Worm (Caenorhabditis elegans) whole organism, young adult: ENCODE measurements around the gene str-20.

ENCODE experiments used
- B0336.3 ChIP-seq: fragments of 200-800 bp; sonication (Bioruptor generic); IDR thresholded peaks from 2 replicates; pipeline ENCODE4 v1.3.6; 2022; ENCODE audit warnings: missing genetic modification characterization, missing compliant biosample characterization
- D2030.7 ChIP-seq: fragments of 200-800 bp; sonication (Bioruptor generic); IDR thresholded peaks from 2 replicates; pipeline ENCODE4 v1.3.6; 2022; ENCODE audit warnings: missing genetic modification reagents, missing genetic modification characterization, missing compliant biosample characterization
- F10E7.11 ChIP-seq: sonication (generic microtip); optimal IDR thresholded peaks from 2 replicates; lab custom pipeline; 2017; ENCODE audit warnings: mild to moderate bottlenecking, missing genetic modification characterization, moderate library complexity, missing compliant biosample characterization
- F57A8.1 ChIP-seq: fragments of 200-800 bp; sonication (Bioruptor generic); optimal IDR thresholded peaks from 2 replicates; lab custom pipeline; 2018; ENCODE audit warnings: mild to moderate bottlenecking, missing genetic modification characterization, moderate library complexity, missing compliant biosample characterization
- T07F8.4 ChIP-seq: sonication (generic microtip); optimal IDR thresholded peaks from 2 replicates; lab custom pipeline; 2016; ENCODE audit warnings: mild to moderate bottlenecking, missing genetic modification characterization, moderate library complexity, missing compliant biosample characterization
- T26A5.8 ChIP-seq: sonication (generic microtip); optimal IDR thresholded peaks from 2 replicates; lab custom pipeline; 2016; ENCODE audit warnings: missing genetic modification characterization, missing compliant biosample characterization
- Y53G8AR.9 ChIP-seq: fragments of 200-800 bp; sonication (Bioruptor generic); conservative IDR thresholded peaks from 2 replicates; pipeline ENCODE4 v1.3.6; 2022; ENCODE audit warnings: missing genetic modification reagents, missing genetic modification characterization, missing compliant biosample characterization
- ZK185.1 ChIP-seq: sonication (generic microtip); optimal IDR thresholded peaks from 2 replicates; lab custom pipeline; 2016; ENCODE audit warnings: mild to moderate bottlenecking, missing genetic modification characterization, missing compliant biosample characterization; ENCODE audit not compliant: poor library complexity, severe bottlenecking
- aptf-3 ChIP-seq: fragments of 200-800 bp; sonication (Bioruptor generic); IDR thresholded peaks from 2 replicates; pipeline ENCODE4 v1.3.6; 2022; ENCODE audit warnings: missing genetic modification characterization, missing compliant biosample characterization
- attf-5 ChIP-seq: fragments of 200-800 bp; sonication (Bioruptor generic); optimal IDR thresholded peaks from 2 replicates; lab custom pipeline; 2018; ENCODE audit warnings: mild to moderate bottlenecking, missing genetic modification characterization, missing compliant biosample characterization
- bed-2 ChIP-seq: fragments of 200-800 bp; sonication (Bioruptor generic); IDR thresholded peaks from 2 replicates; pipeline ENCODE4 v1.3.6; 2022; ENCODE audit warnings: missing genetic modification reagents, missing genetic modification characterization, missing compliant biosample characterization
- cebp-1 ChIP-seq, 2 experiments: fragments of 200-800 bp in 1 of 2; sonication (Bioruptor generic) in 1 of 2; sonication (generic microtip) in 1 of 2; IDR thresholded peaks in 1 of 2; optimal IDR thresholded peaks in 1 of 2; 2 replicates each; pipeline versions ENCODE4 v1.3.6 to Lab custom; 2017 to 2022; ENCODE audit warnings: missing compliant biosample characterization in 2 of 2, missing genetic modification characterization in 2 of 2, mild to moderate bottlenecking in 1 of 2, missing genetic modification reagents in 1 of 2, moderate library complexity in 1 of 2
- cebp-2 ChIP-seq: fragments of 200-800 bp; sonication (Bioruptor generic); IDR thresholded peaks from 2 replicates; pipeline ENCODE4 v1.3.6; 2022; ENCODE audit warnings: missing genetic modification characterization, missing compliant biosample characterization
- ceh-100 ChIP-seq: fragments of 200-800 bp; sonication (Bioruptor generic); IDR thresholded peaks from 2 replicates; pipeline ENCODE4 v1.3.6; 2022; ENCODE audit warnings: missing genetic modification reagents, missing genetic modification characterization, missing compliant biosample characterization
- ceh-40 ChIP-seq: fragments of 200-800 bp; sonication (Bioruptor generic); IDR thresholded peaks from 2 replicates; pipeline ENCODE4 v1.3.6; 2022; ENCODE audit warnings: missing genetic modification characterization, missing compliant biosample characterization
- ceh-58 ChIP-seq: fragments of 200-800 bp; sonication (Bioruptor generic); IDR thresholded peaks from 2 replicates; pipeline ENCODE4 v1.3.6; 2022; ENCODE audit warnings: missing genetic modification characterization, missing compliant biosample characterization
- ceh-79 ChIP-seq: sonication (generic microtip); optimal IDR thresholded peaks from 2 replicates; lab custom pipeline; 2017; ENCODE audit warnings: mild to moderate bottlenecking, missing genetic modification characterization, missing compliant biosample characterization
- dox-1 ChIP-seq: fragments of 200-800 bp; sonication (Bioruptor generic); IDR thresholded peaks from 2 replicates; pipeline ENCODE4 v1.3.6; 2022; ENCODE audit warnings: missing genetic modification reagents, missing genetic modification characterization, missing compliant biosample characterization
- dpl-1 ChIP-seq: fragments of 150-350 bp; optimal IDR thresholded peaks from 2 replicates; lab custom pipeline; 2014; ENCODE audit warnings: missing biosample characterization, missing genetic modification reagents, missing genetic modification characterization
- efl-1 ChIP-seq: fragments of 150-350 bp; optimal IDR thresholded peaks from 2 replicates; lab custom pipeline; 2014; ENCODE audit warnings: missing biosample characterization, missing genetic modification reagents, missing genetic modification characterization
- egl-18 ChIP-seq: fragments of 200-800 bp; sonication (Bioruptor generic); IDR thresholded peaks from 2 replicates; pipeline ENCODE4 v1.3.6; 2022; ENCODE audit warnings: missing genetic modification reagents, missing genetic modification characterization, missing compliant biosample characterization
- ekl-4 ChIP-seq: fragments of 200-800 bp; sonication (Bioruptor generic); IDR thresholded peaks from 2 replicates; pipeline ENCODE4 v1.3.6; 2022; ENCODE audit warnings: missing genetic modification reagents, missing genetic modification characterization, missing compliant biosample characterization
- hmg-1.2 ChIP-seq: fragments of 200-800 bp; sonication (Bioruptor generic); IDR thresholded peaks from 2 replicates; pipeline ENCODE4 v1.3.6; 2022; ENCODE audit warnings: missing genetic modification reagents, missing genetic modification characterization, missing compliant biosample characterization
- hmg-20 ChIP-seq: fragments of 200-800 bp; sonication (Bioruptor generic); IDR thresholded peaks from 2 replicates; pipeline ENCODE4 v1.3.6; 2022; ENCODE audit warnings: missing genetic modification reagents, missing genetic modification characterization, missing compliant biosample characterization
- hrde-1 ChIP-seq: sonication (generic microtip); optimal IDR thresholded peaks from 2 replicates; lab custom pipeline; 2016; ENCODE audit warnings: missing genetic modification characterization, mild to moderate bottlenecking, missing compliant biosample characterization, moderate library complexity, missing genotype, missing genetic modification reagents, borderline replicate concordance
- hsf-1 ChIP-seq: fragments of 200-800 bp; sonication (Bioruptor generic); IDR thresholded peaks from 2 replicates; pipeline ENCODE4 v1.3.6; 2022; ENCODE audit warnings: missing genetic modification reagents, missing genetic modification characterization, missing compliant biosample characterization
- let-607 ChIP-seq, 2 experiments: fragments of 200-800 bp in 1 of 2; sonication (Bioruptor generic) in 1 of 2; sonication (generic microtip) in 1 of 2; optimal IDR thresholded peaks; 2 replicates each; lab custom pipeline; 2016 to 2018; ENCODE audit warnings: mild to moderate bottlenecking in 2 of 2, missing compliant biosample characterization in 2 of 2, missing genetic modification characterization in 2 of 2, moderate library complexity in 2 of 2, missing genotype in 1 of 2
- lin-40 ChIP-seq: sonication (generic microtip); optimal IDR thresholded peaks from 2 replicates; lab custom pipeline; 2016; ENCODE audit warnings: missing genetic modification characterization, mild to moderate bottlenecking, missing compliant biosample characterization, missing genotype, missing genetic modification reagents
- lin-54 ChIP-seq: fragments of 200-800 bp; sonication (Bioruptor generic); optimal IDR thresholded peaks from 2 replicates; lab custom pipeline; 2018; ENCODE audit warnings: mild to moderate bottlenecking, missing genetic modification characterization, missing compliant biosample characterization
- madf-10 ChIP-seq: sonication (generic microtip); optimal IDR thresholded peaks from 2 replicates; lab custom pipeline; 2016; ENCODE audit warnings: mild to moderate bottlenecking, missing genetic modification characterization, missing compliant biosample characterization
- mcd-1 ChIP-seq: fragments of 200-800 bp; sonication (Bioruptor generic); IDR thresholded peaks from 2 replicates; pipeline ENCODE4 v1.3.6; 2022; ENCODE audit warnings: missing genetic modification reagents, missing genetic modification characterization, missing compliant biosample characterization
- mxl-1 ChIP-seq: sonication (generic microtip); optimal IDR thresholded peaks from 2 replicates; lab custom pipeline; 2016; ENCODE audit warnings: missing genetic modification characterization, missing compliant biosample characterization
- nfya-2 ChIP-seq: fragments of 200-800 bp; sonication (Bioruptor generic); IDR thresholded peaks from 2 replicates; pipeline ENCODE4 v1.3.6; 2022; ENCODE audit warnings: missing genetic modification reagents, missing genetic modification characterization, missing compliant biosample characterization
- nhr-120 ChIP-seq: fragments of 200-800 bp; sonication (Bioruptor generic); IDR thresholded peaks from 2 replicates; pipeline ENCODE4 v1.3.6; 2022; ENCODE audit warnings: missing genetic modification characterization, missing compliant biosample characterization
- nhr-27 ChIP-seq: fragments of 200-800 bp; sonication (Bioruptor generic); optimal IDR thresholded peaks from 2 replicates; lab custom pipeline; 2018; ENCODE audit warnings: mild to moderate bottlenecking, missing genetic modification characterization, moderate library complexity, missing compliant biosample characterization
- snpc-1.3 ChIP-seq: sonication (generic microtip); optimal IDR thresholded peaks from 2 replicates; lab custom pipeline; 2017; ENCODE audit warnings: missing genetic modification characterization, mild to moderate bottlenecking, missing compliant biosample characterization, antibody characterized with exemption, moderate library complexity, missing genotype, missing genetic modification reagents; ENCODE audit not compliant: insufficient read depth
- snpc-3.4 ChIP-seq: sonication (generic microtip); optimal IDR thresholded peaks from 2 replicates; lab custom pipeline; 2017; ENCODE audit warnings: missing genetic modification characterization, mild to moderate bottlenecking, missing compliant biosample characterization, antibody characterized with exemption, moderate library complexity, missing genotype, missing genetic modification reagents
- snpc-4 ChIP-seq, 5 experiments: fragments of 150-350 bp in 1 of 5; sonication (generic microtip) in 4 of 5; optimal IDR thresholded peaks; 2 replicates each; lab custom pipeline; 2014 to 2018; ENCODE audit warnings: missing genetic modification characterization in 5 of 5, missing biosample characterization in 3 of 5, antibody characterized with exemption in 2 of 5, mild to moderate bottlenecking in 2 of 5, missing compliant biosample characterization in 2 of 5, missing genotype in 2 of 5, moderate library complexity in 2 of 5, missing genetic modification reagents in 1 of 5
- somi-1 ChIP-seq: fragments of 200-800 bp; sonication (Bioruptor generic); optimal IDR thresholded peaks from 2 replicates; lab custom pipeline; 2018; ENCODE audit warnings: mild to moderate bottlenecking, missing genetic modification characterization, missing compliant biosample characterization
- tlf-1 ChIP-seq: fragments of 200-800 bp; sonication (Bioruptor generic); optimal IDR thresholded peaks from 2 replicates; lab custom pipeline; 2018; ENCODE audit warnings: mild to moderate bottlenecking, missing genetic modification characterization, missing compliant biosample characterization
- xnd-1 ChIP-seq: sonication (generic microtip); optimal IDR thresholded peaks from 2 replicates; lab custom pipeline; 2016; ENCODE audit warnings: missing genotype, missing genetic modification reagents, missing genetic modification characterization, missing compliant biosample characterization
- ztf-28 ChIP-seq: fragments of 200-800 bp; sonication (Bioruptor generic); IDR thresholded peaks from 2 replicates; pipeline ENCODE4 v1.3.6; 2022; ENCODE audit warnings: missing genetic modification reagents, missing genetic modification characterization, missing compliant biosample characterization

Gene str-20

ce11 chrV:762340-762739 is 6.1 kb downstream of the str-20 start, which contains the start of gene srp-2:
srp-2 (plus strand) TSS chrV:762640.
- no peak for TF ChIP-seq ZK185.1 (tag; lab: Kevin White, UChicago)
- TF ChIP-seq hmg-1.2, result no peak
- no peak for TF ChIP-seq aptf-3 (GFP tag; lab: Robert Waterston, UW)
- TF ChIP-seq somi-1, result no peak
- no peak for TF ChIP-seq T07F8.4
- no peak for TF ChIP-seq hsf-1 (GFP tag; lab: Robert Waterston, UW)
- no peak for TF ChIP-seq mxl-1 (tag; lab: Kevin White, UChicago)
- TF ChIP-seq, all 124 proteins: peak for 0

- TF ChIP-seq ceh-79 (tag; lab: Kevin White, UChicago) (no peak), ceh-40 (GFP tag; lab: Robert Waterston, UW) (no peak), ceh-58 (GFP tag; lab: Robert Waterston, UW) (no peak), ekl-4 (no peak), hmg-20 (GFP tag; lab: Robert Waterston, UW) (no peak), F10E7.11 (tag; lab: Kevin White, UChicago) (no peak), F57A8.1 (GFP tag; lab: Kevin White, UChicago) (no peak), dpl-1 (GFP tag; lab: Kevin White, UChicago) (no peak), egl-18 (GFP tag; lab: Robert Waterston, UW) (no peak), ztf-28 (no peak)
- TF ChIP-seq, all 124 proteins: peak for 0
Measured at ce11 chrV:764732-765131, 8.5 kb downstream of the str-20 start, which contains the start of gene str-238. str-238 (plus strand) TSS chrV:765032.

- TF ChIP-seq madf-10 (tag; lab: Kevin White, UChicago) (no peak), D2030.7 (GFP tag; lab: Robert Waterston, UW) (no peak), let-607 (tag; optimal IDR thresholded peaks at IDR 0.05; lab: Kevin White, UChicago) (no peak), Y53G8AR.9 (GFP tag; lab: Robert Waterston, UW) (no peak), snpc-4 (GFP tag; optimal IDR thresholded peaks at IDR 0.05; lab: Kevin White, UChicago) (no peak), snpc-4 (tag; optimal IDR thresholded peaks at IDR 0.05; lab: Kevin White, UChicago) (no peak), xnd-1 (tag; lab: Kevin White, UChicago) (no peak), T26A5.8 (no peak), hrde-1 (tag; lab: Kevin White, UChicago) (no peak), ceh-100 (no peak), nhr-120 (GFP tag; lab: Robert Waterston, UW) (no peak)
Measured at ce11 chrV:772210-772609, 15.9 kb downstream of the str-20 start.

ce11 chrV:773256-773655 is 17.0 kb downstream of the str-20 start, which contains the start of gene sti-1:
sti-1 (plus strand) TSS chrV:773518.
- TF ChIP-seq bed-2, result no peak
- TF ChIP-seq snpc-3.4 (tag; lab: Kevin White, UChicago), result peak; percentile 55
- peak; percentile 67 for TF ChIP-seq B0336.3 (GFP tag; lab: Robert Waterston, UW)
- peak; percentile 36 for TF ChIP-seq snpc-1.3 (tag; lab: Kevin White, UChicago)
- peak; percentile 99 for TF ChIP-seq hmg-1.2
- peak; percentile 67; the same call in 1 of the 2 replicates for TF ChIP-seq ekl-4
- TF ChIP-seq dox-1, result peak; percentile 66
- peak; percentile 98 for TF ChIP-seq mcd-1
- no peak for TF ChIP-seq nhr-27 (tag; lab: Kevin White, UChicago)
- peak; percentile 78 for TF ChIP-seq lin-40 (tag; lab: Kevin White, UChicago)
- peak; percentile 98 for TF ChIP-seq hsf-1 (GFP tag; lab: Robert Waterston, UW)
- peak; percentile 7 for TF ChIP-seq ZK185.1 (tag; lab: Kevin White, UChicago)
- TF ChIP-seq tlf-1 (GFP tag; lab: Kevin White, UChicago), result peak; percentile 56
- no peak for TF ChIP-seq attf-5 (GFP tag; lab: Kevin White, UChicago)
- TF ChIP-seq nfya-2 (GFP tag; lab: Robert Waterston, UW), result no peak
- peak; percentile 94 for TF ChIP-seq lin-54 (GFP tag; lab: Kevin White, UChicago)
- TF ChIP-seq cebp-1 (GFP tag; IDR thresholded peaks at IDR 0.05; lab: Robert Waterston, UW), result no peak
- peak; percentile 59 for TF ChIP-seq cebp-1 (tag; optimal IDR thresholded peaks at IDR 0.05; lab: Kevin White, UChicago)
- no peak for TF ChIP-seq cebp-2 (GFP tag; lab: Robert Waterston, UW)
- TF ChIP-seq efl-1, result peak; percentile 92
- no peak for TF ChIP-seq snpc-4 (GFP tag; optimal IDR thresholded peaks at IDR 0.05; lab: Kevin White, UChicago)
- TF ChIP-seq snpc-4 (tag; optimal IDR thresholded peaks at IDR 0.05; lab: Kevin White, UChicago), result peak in 3 of 4 experiments; percentile 23 to 65 (median 61)
